Fruit fly (Drosophila melanogaster): ENCODE results near the gene Set8.

Set8 gene

dm6 chr3R:14288669-14289383 lies 27.0 kb upstream of the Set8 start, which contains the start of gene red (continued):
- TF ChIP-seq unpg (GFP tag; optimal IDR thresholded peaks at IDR 0.05) (peak; percentile 66), CG16779 (GFP tag; IDR thresholded peaks at IDR 0.05) (no peak), bsh (GFP tag; optimal IDR thresholded peaks at IDR 0.05) (peak in 1 of 2 experiments; percentile 67), Mes4 (GFP tag; optimal IDR thresholded peaks at IDR 0.05) (no peak), ssp (GFP tag; IDR thresholded peaks at IDR 0.05) (no peak), Tbp (GFP tag; optimal IDR thresholded peaks at IDR 0.05) (no peak), CG34376 (GFP tag; optimal IDR thresholded peaks at IDR 0.05) (peak; percentile 98), ro (GFP tag; IDR thresholded peaks at IDR 0.05) (no peak), CG13894 (tag; optimal IDR thresholded peaks at IDR 0.05) (peak; percentile 57), pros (GFP tag; optimal IDR thresholded peaks at IDR 0.05) (peak; percentile 43), CG7987 (GFP tag; optimal IDR thresholded peaks at IDR 0.05) (peak; percentile 13), CG2120 (GFP tag; optimal IDR thresholded peaks at IDR 0.05) (peak; percentile 89), CG8944 (GFP tag; optimal IDR thresholded peaks at IDR 0.05) (peak; percentile 35), Atf-2 (GFP tag; optimal IDR thresholded peaks at IDR 0.05) (peak; percentile 14), esg (GFP tag; conservative IDR thresholded peaks at IDR 0.05) (peak; percentile 66), cad (GFP tag; optimal IDR thresholded peaks at IDR 0.05) (no peak), crp (GFP tag; optimal IDR thresholded peaks at IDR 0.05) (peak in 1 of 2 experiments; percentile 19), NfI (GFP tag; optimal IDR thresholded peaks at IDR 0.05) (peak; percentile 78), chinmo (GFP tag; IDR thresholded peaks at IDR 0.05; ENCODE audit: partially characterized antibody) (peak; percentile 90), CG31441 (GFP tag; IDR thresholded peaks at IDR 0.05) (peak; percentile 76), ap (GFP tag; IDR thresholded peaks at IDR 0.05) (0 out of 2 replicates have a peak, but pooled peaks have one; percentile 38), fd96Cb (tag; optimal IDR thresholded peaks at IDR 0.05) (peak; percentile 63), D (optimal IDR thresholded peaks at IDR 0.05) (no peak), D (GFP tag; optimal IDR thresholded peaks at IDR 0.05) (peak; percentile 63), jumu (GFP tag; optimal IDR thresholded peaks at IDR 0.05) (peak; percentile 47), CG9817 (tag; optimal IDR thresholded peaks at IDR 0.05) (peak; percentile 67), CG6683 (GFP tag; optimal IDR thresholded peaks at IDR 0.05) (peak; percentile 45), stwl (tag; optimal IDR thresholded peaks at IDR 0.05) (no peak), yki (optimal IDR thresholded peaks at IDR 0.05) (no peak), CG17612 (GFP tag; IDR thresholded peaks at IDR 0.05) (no peak), CG3407 (GFP tag; optimal IDR thresholded peaks at IDR 0.05) (peak; percentile 15), CG10321 (GFP tag; IDR thresholded peaks at IDR 0.05) (no peak), mld (GFP tag; IDR thresholded peaks at IDR 0.05; ENCODE audit: partially characterized antibody) (no peak), CG10654 (GFP tag; optimal IDR thresholded peaks at IDR 0.05) (peak; percentile 14), dysf (GFP tag; IDR thresholded peaks at IDR 0.05) (peak; percentile 84), CG2199 (GFP tag; IDR thresholded peaks at IDR 0.05) (0 out of 3 replicates have a peak, but pooled peaks have one; percentile 36), CG13424 (tag; optimal IDR thresholded peaks at IDR 0.05) (peak; percentile 81), CG8478 (optimal IDR thresholded peaks at IDR 0.05) (no peak), wor (GFP tag; IDR thresholded peaks at IDR 0.05) (peak; percentile 25; the same call in 1 of the 2 replicates), Fer2 (tag; optimal IDR thresholded peaks at IDR 0.05) (peak; percentile 59), vfl (GFP tag; optimal IDR thresholded peaks at IDR 0.05) (no peak), gsb (GFP tag; IDR thresholded peaks at IDR 0.05) (peak; percentile 74), cas (GFP tag; IDR thresholded peaks at IDR 0.05) (peak; percentile 33; the same call in 1 of the 2 replicates), CG7928 (GFP tag; optimal IDR thresholded peaks at IDR 0.05) (peak; percentile 29), ase (GFP tag; IDR thresholded peaks at IDR 0.05) (peak; percentile 57; the same call in 1 of the 3 replicates), Six4 (GFP tag; optimal IDR thresholded peaks at IDR 0.05) (peak; percentile 65), MTF-1 (GFP tag; optimal IDR thresholded peaks at IDR 0.05; ENCODE audit: borderline replicate concordance) (peak; percentile 44), CG17328 (GFP tag; IDR thresholded peaks at IDR 0.05) (peak; percentile 58), Xbp1 (GFP tag; optimal IDR thresholded peaks at IDR 0.05) (peak; percentile 66), sug (tag; optimal IDR thresholded peaks at IDR 0.05) (peak; percentile 93)

All from whole organism, embryonic.